Fruit fly (Drosophila melanogaster) whole organism, embryonic: ENCODE data around the gene Sfp23F.
A peak's percentile ranks its signal among the peaks of the same experiment; 100 is the strongest.

Experiments
- Abd-B ChIP-seq: fragments of 200-800 bp; sonication (Bioruptor generic); optimal IDR thresholded peaks from 2 replicates; lab custom pipeline; 2018; ENCODE audit warnings: missing biosample characterization, mild to moderate bottlenecking, missing genetic modification characterization, moderate library complexity
- Atf3 ChIP-seq: fragments of 200-800 bp; sonication (Bioruptor generic); optimal IDR thresholded peaks from 3 replicates; lab custom pipeline; 2016; ENCODE audit warnings: missing biosample characterization, missing genetic modification characterization
- CG10543 ChIP-seq: fragments of 200-800 bp; sonication (Bioruptor generic); optimal IDR thresholded peaks from 3 replicates; lab custom pipeline; 2017; ENCODE audit warnings: missing biosample characterization, mild to moderate bottlenecking, missing genetic modification characterization, moderate library complexity
- CG11093 ChIP-seq: fragments of 200-800 bp; sonication (Bioruptor generic); IDR thresholded peaks from 3 replicates; pipeline ENCODE4 v1.3.6; 2022; ENCODE audit warnings: missing biosample characterization, missing genetic modification characterization
- CG11695 ChIP-seq: fragments of 200-800 bp; sonication (Bioruptor generic); IDR thresholded peaks from 3 replicates; pipeline ENCODE4 v1.3.6; 2022; ENCODE audit warnings: missing biosample characterization, missing genetic modification characterization
- CG11696 ChIP-seq: fragments of 200-800 bp; sonication (Bioruptor generic); IDR thresholded peaks from 2 replicates; pipeline ENCODE4 v1.3.6; 2022; ENCODE audit warnings: missing biosample characterization, missing genetic modification characterization
- CG12071 ChIP-seq: fragments of 200-800 bp; sonication (Bioruptor generic); optimal IDR thresholded peaks from 3 replicates; lab custom pipeline; 2018; ENCODE audit warnings: missing biosample characterization, mild to moderate bottlenecking, missing genetic modification characterization
- CG12236 ChIP-seq: fragments of 200-800 bp; sonication (Bioruptor generic); optimal IDR thresholded peaks from 2 replicates; lab custom pipeline; 2016; ENCODE audit warnings: missing biosample characterization, missing genetic modification characterization
- CG12659 ChIP-seq: fragments of 200-800 bp; sonication (Bioruptor generic); optimal IDR thresholded peaks from 3 replicates; lab custom pipeline; 2017; ENCODE audit warnings: mild to moderate bottlenecking, missing biosample characterization, missing genetic modification reagents, missing genetic modification characterization
- CG16779 ChIP-seq: fragments of 200-800 bp; sonication (Bioruptor generic); IDR thresholded peaks from 2 replicates; pipeline ENCODE4 v1.3.6; 2022; ENCODE audit warnings: missing biosample characterization, missing genetic modification characterization
- CG17328 ChIP-seq: fragments of 200-800 bp; sonication (Bioruptor generic); IDR thresholded peaks from 2 replicates; pipeline ENCODE4 v1.3.6; 2022; ENCODE audit warnings: missing biosample characterization, missing genetic modification characterization
- CG17829 ChIP-seq: fragments of 200-800 bp; optimal IDR thresholded peaks from 2 replicates; lab custom pipeline; 2019; ENCODE audit warnings: missing biosample characterization, mild to moderate bottlenecking, missing genetic modification characterization, moderate library complexity
- CG18011 ChIP-seq: fragments of 200-800 bp; sonication (Bioruptor generic); optimal IDR thresholded peaks from 2 replicates; lab custom pipeline; 2017; ENCODE audit warnings: missing biosample characterization, missing genetic modification characterization, mild to moderate bottlenecking, moderate library complexity, missing genotype
- CG18599 ChIP-seq: fragments of 200-800 bp; sonication (Bioruptor generic); optimal IDR thresholded peaks from 3 replicates; lab custom pipeline; 2017; ENCODE audit warnings: missing biosample characterization, missing genetic modification characterization, mild to moderate bottlenecking, moderate library complexity, missing genetic modification reagents
- CG2678 ChIP-seq: fragments of 200-800 bp; sonication (Bioruptor generic); optimal IDR thresholded peaks from 3 replicates; lab custom pipeline; 2019; ENCODE audit warnings: missing biosample characterization, mild to moderate bottlenecking, missing genetic modification characterization, moderate library complexity
- CG3847 ChIP-seq: fragments of 200-800 bp; sonication (Bioruptor generic); IDR thresholded peaks from 2 replicates; pipeline ENCODE4 v1.3.6; 2022; ENCODE audit warnings: missing biosample characterization, missing genetic modification characterization
- CG8478 ChIP-seq: fragments of >200 bp; optimal IDR thresholded peaks from 2 replicates; lab custom pipeline; 2018
- CG9797 ChIP-seq: fragments of 200-800 bp; sonication (Bioruptor generic); optimal IDR thresholded peaks from 3 replicates; lab custom pipeline; 2018; ENCODE audit warnings: missing biosample characterization, mild to moderate bottlenecking, missing genetic modification characterization
- Dip3 ChIP-seq: fragments of 200-800 bp; sonication (Bioruptor generic); optimal IDR thresholded peaks from 3 replicates; lab custom pipeline; 2016; ENCODE audit warnings: missing biosample characterization, missing genetic modification characterization
- E2f2 ChIP-seq: fragments of 200-800 bp; sonication (Bioruptor generic); IDR thresholded peaks from 2 replicates; pipeline ENCODE4 v1.3.6; 2022; ENCODE audit warnings: missing biosample characterization, missing genetic modification characterization
- HLH3B ChIP-seq: fragments of 200-800 bp; sonication (Bioruptor generic); IDR thresholded peaks from 2 replicates; pipeline ENCODE4 v1.3.6; 2022; ENCODE audit warnings: missing biosample characterization, missing genetic modification characterization
- Hmx ChIP-seq: fragments of 200-800 bp; sonication (Bioruptor generic); optimal IDR thresholded peaks from 2 replicates; lab custom pipeline; 2016; ENCODE audit warnings: missing biosample characterization, missing genetic modification characterization
- Lim3 ChIP-seq: fragments of 200-800 bp; sonication (Bioruptor generic); IDR thresholded peaks from 2 replicates; pipeline ENCODE4 v1.3.6; 2022; ENCODE audit warnings: missing biosample characterization, missing genetic modification characterization
- Mad ChIP-seq: fragments of 200-800 bp; sonication (Bioruptor generic); optimal IDR thresholded peaks from 2 replicates; lab custom pipeline; 2016; ENCODE audit warnings: missing biosample characterization, missing genetic modification characterization
- Meics ChIP-seq: fragments of 200-800 bp; sonication (Bioruptor generic); optimal IDR thresholded peaks from 2 replicates; lab custom pipeline; 2017; ENCODE audit warnings: missing biosample characterization, mild to moderate bottlenecking, missing genetic modification characterization
- Poxn ChIP-seq: fragments of 200-800 bp; sonication (Bioruptor generic); IDR thresholded peaks from 2 replicates; pipeline ENCODE4 v1.3.6; 2022; ENCODE audit warnings: missing biosample characterization, missing genetic modification characterization
- Sox102F ChIP-seq: fragments of 200-800 bp; sonication (Bioruptor generic); optimal IDR thresholded peaks from 2 replicates; lab custom pipeline; 2018; ENCODE audit warnings: missing biosample characterization, mild to moderate bottlenecking, missing genetic modification characterization, moderate library complexity
- Xbp1 ChIP-seq: fragments of 200-800 bp; sonication (Bioruptor generic); optimal IDR thresholded peaks from 3 replicates; lab custom pipeline; 2016; ENCODE audit warnings: missing biosample characterization, mild to moderate bottlenecking, missing genetic modification characterization
- ac ChIP-seq: fragments of 200-800 bp; sonication (Bioruptor generic); optimal IDR thresholded peaks from 3 replicates; lab custom pipeline; 2017; ENCODE audit warnings: missing biosample characterization, mild to moderate bottlenecking, missing genetic modification characterization
- amos ChIP-seq: fragments of 200-800 bp; sonication (Bioruptor generic); IDR thresholded peaks from 2 replicates; pipeline ENCODE4 v1.3.6; 2022; ENCODE audit warnings: missing biosample characterization, missing genetic modification characterization; ENCODE audit not compliant: partially characterized antibody
- cas ChIP-seq: fragments of 200-800 bp; sonication (Bioruptor generic); IDR thresholded peaks from 2 replicates; pipeline ENCODE4 v1.3.6; 2022; ENCODE audit warnings: missing biosample characterization, missing genetic modification characterization
- cg ChIP-seq: fragments of 200-800 bp; sonication (Bioruptor generic); optimal IDR thresholded peaks from 3 replicates; lab custom pipeline; 2019; ENCODE audit warnings: missing biosample characterization, mild to moderate bottlenecking, missing genetic modification characterization, moderate library complexity
- chn ChIP-seq: fragments of 200-800 bp; sonication (Bioruptor generic); optimal IDR thresholded peaks from 2 replicates; lab custom pipeline; 2016; ENCODE audit warnings: missing biosample characterization, missing genetic modification characterization
- crol ChIP-seq: fragments of 200-800 bp; sonication (Bioruptor generic); IDR thresholded peaks from 2 replicates; pipeline ENCODE4 v1.3.6; 2022; ENCODE audit warnings: missing biosample characterization, missing genetic modification characterization
- cwo ChIP-seq: fragments of 200-800 bp; sonication (Bioruptor generic); optimal IDR thresholded peaks from 3 replicates; lab custom pipeline; 2017; ENCODE audit warnings: missing biosample characterization, missing genetic modification characterization, mild to moderate bottlenecking, moderate library complexity, missing genetic modification reagents
- ems ChIP-seq: fragments of 200-800 bp; sonication (Bioruptor generic); optimal IDR thresholded peaks from 3 replicates; lab custom pipeline; 2016; ENCODE audit warnings: missing biosample characterization, missing genetic modification characterization
- gfzf ChIP-seq: fragments of 200-800 bp; sonication (Bioruptor generic); optimal IDR thresholded peaks from 2 replicates; lab custom pipeline; 2016; ENCODE audit warnings: missing biosample characterization, mild to moderate bottlenecking, missing genetic modification characterization, moderate library complexity
- hb ChIP-seq: fragments of 200-800 bp; sonication (Bioruptor generic); IDR thresholded peaks from 3 replicates; pipeline ENCODE4 v1.3.6; 2022; ENCODE audit warnings: missing biosample characterization, missing genetic modification characterization; ENCODE audit not compliant: partially characterized antibody
- her ChIP-seq: fragments of 200-800 bp; sonication (Bioruptor generic); optimal IDR thresholded peaks from 2 replicates; lab custom pipeline; 2016; ENCODE audit warnings: missing biosample characterization, missing genetic modification characterization
- jigr1 ChIP-seq: fragments of 200-800 bp; sonication (Bioruptor generic); IDR thresholded peaks from 3 replicates; pipeline ENCODE4 v1.3.6; 2022; ENCODE audit warnings: missing biosample characterization, missing genetic modification characterization
- nerfin-1 ChIP-seq: fragments of 200-800 bp; sonication (Bioruptor generic); optimal IDR thresholded peaks from 3 replicates; lab custom pipeline; 2019; ENCODE audit warnings: missing biosample characterization, mild to moderate bottlenecking, missing genetic modification characterization, moderate library complexity
- nerfin-2 ChIP-seq: fragments of 200-800 bp; sonication (Bioruptor generic); IDR thresholded peaks from 2 replicates; pipeline ENCODE4 v1.3.6; 2022; ENCODE audit warnings: missing biosample characterization, missing genetic modification characterization; ENCODE audit not compliant: partially characterized antibody
- pfk ChIP-seq: fragments of 200-800 bp; sonication (Bioruptor generic); optimal IDR thresholded peaks from 2 replicates; lab custom pipeline; 2018; ENCODE audit warnings: missing biosample characterization, mild to moderate bottlenecking, missing genetic modification characterization, moderate library complexity
- sc ChIP-seq, 3 experiments: fragments of >200 bp in 2 of 3; fragments of 200-800 bp in 1 of 3; sonication (Bioruptor generic) in 1 of 3; optimal IDR thresholded peaks; 2 replicates in 2 of 3; 3 replicates in 1 of 3; lab custom pipeline; 2017; ENCODE audit warnings: mild to moderate bottlenecking in 1 of 3, missing biosample characterization in 1 of 3, missing genetic modification characterization in 1 of 3, missing genetic modification reagents in 1 of 3
- shn ChIP-seq: fragments of 200-800 bp; sonication (Bioruptor generic); optimal IDR thresholded peaks from 3 replicates; lab custom pipeline; 2016; ENCODE audit warnings: missing biosample characterization, missing genetic modification characterization
- sim ChIP-seq: fragments of 200-800 bp; sonication (Bioruptor generic); IDR thresholded peaks from 2 replicates; pipeline ENCODE4 v1.3.6; 2022; ENCODE audit warnings: missing biosample characterization, missing genetic modification characterization
- sisA ChIP-seq: fragments of 200-800 bp; sonication (Bioruptor generic); IDR thresholded peaks from 2 replicates; pipeline ENCODE4 v1.3.6; 2022; ENCODE audit warnings: missing biosample characterization, missing genetic modification characterization
- tin ChIP-seq: fragments of 200-800 bp; sonication (Bioruptor generic); optimal IDR thresholded peaks from 3 replicates; lab custom pipeline; 2016; ENCODE audit warnings: missing biosample characterization, missing genetic modification characterization
- tup ChIP-seq: fragments of 200-800 bp; sonication (Bioruptor generic); optimal IDR thresholded peaks from 2 replicates; lab custom pipeline; 2016; ENCODE audit warnings: missing biosample characterization, mild to moderate bottlenecking, missing genetic modification characterization, moderate library complexity
- usp ChIP-seq: fragments of >200 bp; optimal IDR thresholded peaks from 2 replicates; lab custom pipeline; 2017; ENCODE audit warnings: missing biosample characterization, missing genetic modification characterization
- wdn ChIP-seq: fragments of 200-800 bp; sonication (Bioruptor generic); IDR thresholded peaks from 2 replicates; pipeline ENCODE4 v1.3.6; 2022; ENCODE audit warnings: missing biosample characterization, missing genetic modification characterization

The Sfp23F gene

DNA sequence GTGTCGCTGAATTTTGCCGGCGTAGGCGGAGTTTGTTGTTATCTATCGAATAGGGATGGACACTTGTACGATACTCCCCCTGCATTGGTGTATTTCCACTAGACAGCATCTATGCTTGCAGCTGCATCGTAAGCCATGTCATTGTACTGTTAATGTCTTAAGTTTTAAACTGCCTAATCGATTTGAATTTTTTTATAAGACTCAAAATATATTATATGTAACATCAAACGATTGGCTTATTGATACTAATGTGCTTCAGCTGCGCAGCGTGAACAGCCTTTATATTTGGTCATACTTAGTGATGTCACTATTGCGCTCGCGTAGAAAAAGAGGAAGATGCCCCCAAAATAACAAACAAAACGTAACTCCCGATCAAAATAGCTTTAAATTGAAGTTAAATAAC is 10.9 kb downstream of the Sfp23F start, which contains the start of the genes CG9662 and Ptpa (continued):
- TF ChIP-seq cg (GFP tag; lab: Kevin White, UChicago) (no peak), CG11093 (GFP tag; lab: Robert Waterston, UW) (peak; percentile 75; the same call in 1 of the 3 replicates), Meics (GFP tag; lab: Kevin White, UChicago) (peak; percentile 69), ems (GFP tag; lab: Kevin White, UChicago) (peak; percentile 82), pfk (no peak), her (GFP tag; lab: Kevin White, UChicago) (peak; percentile 71), shn (GFP tag; lab: Kevin White, UChicago) (peak; percentile 86), CG2678 (peak; percentile 79), Hmx (GFP tag; lab: Kevin White, UChicago) (peak; percentile 64), Poxn (GFP tag; lab: Robert Waterston, UW) (no peak), CG8478 (no peak), jigr1 (GFP tag; lab: Robert Waterston, UW) (peak; percentile 66; the same call in 1 of the 3 replicates), CG16779 (GFP tag; lab: Robert Waterston, UW) (no peak), CG11695 (GFP tag; lab: Robert Waterston, UW) (peak; percentile 41; the same call in 1 of the 3 replicates), CG17829 (tag; lab: Kevin White, UChicago) (peak; percentile 77), E2f2 (GFP tag; lab: Robert Waterston, UW) (peak; percentile 67), Abd-B (GFP tag; lab: Kevin White, UChicago) (peak; percentile 92), gfzf (GFP tag; lab: Kevin White, UChicago) (peak; percentile 59), Lim3 (GFP tag; lab: Robert Waterston, UW) (peak; percentile 54; the same call in 1 of the 2 replicates), CG12071 (GFP tag; lab: Kevin White, UChicago) (no peak), crol (GFP tag; lab: Robert Waterston, UW) (no peak), CG12659 (GFP tag; lab: Kevin White, UChicago) (peak; percentile 85), ac (GFP tag; lab: Kevin White, UChicago) (no peak), Sox102F (GFP tag; lab: Kevin White, UChicago) (peak; percentile 78), usp (no peak), CG18599 (peak; percentile 63), cas (peak; percentile 47; the same call in 1 of the 2 replicates), Dip3 (peak; percentile 85), hb (peak; percentile 88), sim (no peak), HLH3B (GFP tag; lab: Robert Waterston, UW) (peak; percentile 82), CG12236 (GFP tag; lab: Kevin White, UChicago) (peak; percentile 49), cwo (peak; percentile 21), CG11696 (GFP tag; lab: Robert Waterston, UW) (no peak), CG10543 (GFP tag; lab: Kevin White, UChicago) (peak; percentile 45), nerfin-2 (GFP tag; lab: Robert Waterston, UW) (peak; percentile 79), CG3847 (peak; percentile 90), tin (GFP tag; lab: Kevin White, UChicago) (peak; percentile 82), CG17328 (GFP tag; lab: Robert Waterston, UW) (peak; percentile 66), CG18011 (GFP tag; lab: Kevin White, UChicago) (peak; percentile 42), wdn (GFP tag; lab: Robert Waterston, UW) (peak; percentile 79), sisA (peak; percentile 92), Mad (GFP tag; lab: Kevin White, UChicago) (peak; percentile 75), nerfin-1 (tag; lab: Kevin White, UChicago) (no peak), chn (peak; percentile 88), sc (optimal IDR thresholded peaks at IDR 0.05; lab: Kevin White, UChicago) (no peak), sc (GFP tag; optimal IDR thresholded peaks at IDR 0.05; lab: Kevin White, UChicago) (peak; percentile 58), Xbp1 (GFP tag; lab: Kevin White, UChicago) (peak; percentile 92), tup (GFP tag; lab: Kevin White, UChicago) (peak; percentile 37), amos (GFP tag; lab: Robert Waterston, UW) (peak; percentile 87), Atf3 (GFP tag; lab: Kevin White, UChicago) (peak; percentile 79), CG9797 (GFP tag; lab: Kevin White, UChicago) (peak; percentile 89)
